Fruit fly (Drosophila melanogaster) whole organism, embryonic: Measurements from ENCODE around the gene CG9737.

ENCODE experiments used
- Bgb ChIP-seq: fragments of 200-800 bp; sonication (Bioruptor generic); IDR thresholded peaks from 2 replicates; pipeline ENCODE4 v1.3.6; 2022; ENCODE audit warnings: missing biosample characterization, missing genetic modification characterization; ENCODE audit not compliant: partially characterized antibody
- CG10565 ChIP-seq: fragments of 200-800 bp; sonication (Bioruptor generic); optimal IDR thresholded peaks from 3 replicates; lab custom pipeline; 2016; ENCODE audit warnings: missing biosample characterization, mild to moderate bottlenecking, missing genetic modification characterization
- CG10979 ChIP-seq: fragments of 200-800 bp; sonication (Bioruptor generic); optimal IDR thresholded peaks from 2 replicates; lab custom pipeline; 2018; ENCODE audit warnings: missing biosample characterization, mild to moderate bottlenecking, missing genetic modification characterization, moderate library complexity
- CG11093 ChIP-seq: fragments of 200-800 bp; sonication (Bioruptor generic); IDR thresholded peaks from 3 replicates; pipeline ENCODE4 v1.3.6; 2022; ENCODE audit warnings: missing biosample characterization, missing genetic modification characterization
- CG11695 ChIP-seq: fragments of 200-800 bp; sonication (Bioruptor generic); IDR thresholded peaks from 3 replicates; pipeline ENCODE4 v1.3.6; 2022; ENCODE audit warnings: missing biosample characterization, missing genetic modification characterization
- CG1233 ChIP-seq: fragments of 200-800 bp; sonication (Bioruptor generic); optimal IDR thresholded peaks from 4 replicates; lab custom pipeline; 2018; ENCODE audit warnings: missing biosample characterization, mild to moderate bottlenecking, missing genetic modification characterization
- CG14667 ChIP-seq: fragments of 200-800 bp; sonication (Bioruptor generic); IDR thresholded peaks from 2 replicates; pipeline ENCODE4 v1.3.6; 2022; ENCODE audit warnings: missing biosample characterization, missing genetic modification characterization
- CG1529 ChIP-seq: fragments of 200-800 bp; sonication (Bioruptor generic); optimal IDR thresholded peaks from 3 replicates; lab custom pipeline; 2018; ENCODE audit warnings: missing biosample characterization, missing genetic modification characterization
- CG15514 ChIP-seq: fragments of 200-800 bp; sonication (Bioruptor generic); optimal IDR thresholded peaks from 3 replicates; lab custom pipeline; 2017; ENCODE audit warnings: missing biosample characterization, missing genetic modification characterization, mild to moderate bottlenecking, moderate library complexity, missing genetic modification reagents
- CG15696 ChIP-seq: fragments of 200-800 bp; sonication (Bioruptor generic); optimal IDR thresholded peaks from 2 replicates; lab custom pipeline; 2019; ENCODE audit warnings: missing biosample characterization, mild to moderate bottlenecking, missing genetic modification characterization, moderate library complexity
- CG1647 ChIP-seq: fragments of 200-800 bp; sonication (Bioruptor generic); optimal IDR thresholded peaks from 3 replicates; lab custom pipeline; 2016; ENCODE audit warnings: missing biosample characterization, missing genetic modification characterization
- CG18011 ChIP-seq: fragments of 200-800 bp; sonication (Bioruptor generic); optimal IDR thresholded peaks from 2 replicates; lab custom pipeline; 2017; ENCODE audit warnings: missing biosample characterization, missing genetic modification characterization, mild to moderate bottlenecking, moderate library complexity, missing genotype
- CG18476 ChIP-seq: fragments of 200-800 bp; sonication (Bioruptor generic); optimal IDR thresholded peaks from 2 replicates; lab custom pipeline; 2016; ENCODE audit warnings: missing biosample characterization, mild to moderate bottlenecking, missing genetic modification characterization
- CG2712 ChIP-seq: fragments of 200-800 bp; optimal IDR thresholded peaks from 3 replicates; lab custom pipeline; 2019; ENCODE audit warnings: missing biosample characterization, mild to moderate bottlenecking, missing genetic modification characterization, moderate library complexity
- CG3407 ChIP-seq: fragments of 200-800 bp; sonication (Bioruptor generic); optimal IDR thresholded peaks from 2 replicates; lab custom pipeline; 2018; ENCODE audit warnings: missing biosample characterization, mild to moderate bottlenecking, missing genetic modification characterization
- CG3726 ChIP-seq: fragments of 200-800 bp; sonication (Bioruptor generic); IDR thresholded peaks from 3 replicates; pipeline ENCODE4, ENCODE4 v1.3.6; 2022; ENCODE audit warnings: missing biosample characterization, missing genetic modification characterization
- CG3838 ChIP-seq: fragments of 200-800 bp; sonication (Bioruptor generic); optimal IDR thresholded peaks from 3 replicates; lab custom pipeline; 2016; ENCODE audit warnings: missing biosample characterization, missing genetic modification characterization
- CG42726 ChIP-seq: fragments of 200-800 bp; sonication (Bioruptor generic); IDR thresholded peaks from 2 replicates; pipeline ENCODE4 v1.3.6; 2022; ENCODE audit warnings: missing biosample characterization, missing genetic modification characterization; ENCODE audit not compliant: partially characterized antibody
- CG7271 ChIP-seq: fragments of 200-800 bp; sonication (Bioruptor generic); optimal IDR thresholded peaks from 2 replicates; lab custom pipeline; 2018; ENCODE audit warnings: missing biosample characterization, mild to moderate bottlenecking, missing genetic modification characterization, moderate library complexity
- CG7839 ChIP-seq: fragments of 200-800 bp; sonication (Bioruptor generic); optimal IDR thresholded peaks from 3 replicates; lab custom pipeline; 2018; ENCODE audit warnings: missing biosample characterization, mild to moderate bottlenecking, missing genetic modification characterization, moderate library complexity
- CG8944 ChIP-seq: fragments of 200-800 bp; sonication (Bioruptor generic); optimal IDR thresholded peaks from 3 replicates; lab custom pipeline; 2016; ENCODE audit warnings: missing biosample characterization, missing genetic modification characterization
- CG9727 ChIP-seq: fragments of 200-800 bp; sonication (Bioruptor generic); optimal IDR thresholded peaks from 3 replicates; lab custom pipeline; 2017; ENCODE audit warnings: missing biosample characterization, mild to moderate bottlenecking, missing genetic modification characterization
- Doc3 ChIP-seq: fragments of 200-800 bp; sonication (Bioruptor generic); IDR thresholded peaks from 3 replicates; pipeline ENCODE4 v1.3.6; 2022; ENCODE audit warnings: missing biosample characterization, missing genetic modification characterization; ENCODE audit not compliant: partially characterized antibody
- Gug ChIP-seq: fragments of 200-800 bp; sonication (Bioruptor generic); IDR thresholded peaks from 4 replicates; pipeline ENCODE4 v1.3.6; 2022; ENCODE audit warnings: missing biosample characterization, missing genetic modification characterization
- H2.0 ChIP-seq: fragments of 200-800 bp; sonication (Bioruptor generic); IDR thresholded peaks from 2 replicates; pipeline ENCODE4 v1.3.6; 2022; ENCODE audit warnings: missing biosample characterization, missing genetic modification characterization
- HLH54F ChIP-seq: fragments of 200-800 bp; sonication (Bioruptor generic); optimal IDR thresholded peaks from 3 replicates; lab custom pipeline; 2016; ENCODE audit warnings: missing biosample characterization, missing genetic modification characterization
- Hr3 ChIP-seq: fragments of 200-800 bp; sonication (Bioruptor generic); optimal IDR thresholded peaks from 3 replicates; lab custom pipeline; 2016; ENCODE audit warnings: missing biosample characterization, missing genetic modification characterization
- Hr78 ChIP-seq, 2 experiments: fragments of 200-800 bp in 1 of 2; fragments of >200 bp in 1 of 2; sonication (Bioruptor generic) in 1 of 2; optimal IDR thresholded peaks; 2 replicates each; lab custom pipeline; 2017 to 2019; ENCODE audit warnings: missing biosample characterization in 2 of 2, missing genetic modification characterization in 2 of 2, mild to moderate bottlenecking in 1 of 2, moderate library complexity in 1 of 2
- Kr ChIP-seq: fragments of 200-800 bp; sonication (Bioruptor generic); optimal IDR thresholded peaks from 2 replicates; lab custom pipeline; 2017; ENCODE audit warnings: missing biosample characterization, mild to moderate bottlenecking, missing genetic modification characterization
- Nf-YB ChIP-seq: fragments of 200-800 bp; sonication (Bioruptor generic); optimal IDR thresholded peaks from 3 replicates; lab custom pipeline; 2019; ENCODE audit warnings: missing biosample characterization, mild to moderate bottlenecking, missing genetic modification characterization, moderate library complexity
- amos ChIP-seq: fragments of 200-800 bp; sonication (Bioruptor generic); IDR thresholded peaks from 2 replicates; pipeline ENCODE4 v1.3.6; 2022; ENCODE audit warnings: missing biosample characterization, missing genetic modification characterization; ENCODE audit not compliant: partially characterized antibody
- ash1 ChIP-seq: fragments of 200-800 bp; sonication (Bioruptor generic); optimal IDR thresholded peaks from 2 replicates; lab custom pipeline; 2018; ENCODE audit warnings: missing biosample characterization, mild to moderate bottlenecking, missing genetic modification characterization
- chm ChIP-seq: fragments of 200-800 bp; sonication (Bioruptor generic); IDR thresholded peaks from 2 replicates; pipeline ENCODE4 v1.3.6; 2022; ENCODE audit warnings: missing biosample characterization, missing genetic modification characterization
- crol ChIP-seq: fragments of 200-800 bp; sonication (Bioruptor generic); IDR thresholded peaks from 2 replicates; pipeline ENCODE4 v1.3.6; 2022; ENCODE audit warnings: missing biosample characterization, missing genetic modification characterization
- disco-r ChIP-seq: fragments of 200-800 bp; sonication (Bioruptor generic); optimal IDR thresholded peaks from 2 replicates; lab custom pipeline; 2016; ENCODE audit warnings: missing biosample characterization, missing genetic modification characterization
- emc ChIP-seq: fragments of 200-800 bp; sonication (Bioruptor generic); optimal IDR thresholded peaks from 2 replicates; lab custom pipeline; 2016; ENCODE audit warnings: missing biosample characterization, missing genetic modification characterization
- ems ChIP-seq: fragments of 200-800 bp; sonication (Bioruptor generic); optimal IDR thresholded peaks from 3 replicates; lab custom pipeline; 2016; ENCODE audit warnings: missing biosample characterization, missing genetic modification characterization
- en ChIP-seq: fragments of 200-800 bp; sonication (Bioruptor generic); optimal IDR thresholded peaks from 2 replicates; lab custom pipeline; 2016; ENCODE audit warnings: missing biosample characterization, missing genetic modification characterization
- h ChIP-seq: fragments of >200 bp; optimal IDR thresholded peaks from 2 replicates; lab custom pipeline; 2017
- ham ChIP-seq: fragments of 200-800 bp; sonication (Bioruptor generic); IDR thresholded peaks from 2 replicates; pipeline ENCODE4 v1.3.6; 2022; ENCODE audit warnings: missing biosample characterization, missing genetic modification characterization
- hb ChIP-seq: fragments of 200-800 bp; sonication (Bioruptor generic); IDR thresholded peaks from 3 replicates; pipeline ENCODE4 v1.3.6; 2022; ENCODE audit warnings: missing biosample characterization, missing genetic modification characterization; ENCODE audit not compliant: partially characterized antibody
- nau ChIP-seq: fragments of 200-800 bp; sonication (Bioruptor generic); optimal IDR thresholded peaks from 3 replicates; lab custom pipeline; 2017; ENCODE audit warnings: missing biosample characterization, mild to moderate bottlenecking, missing genetic modification characterization, missing genetic modification reagents
- org-1 ChIP-seq: fragments of 200-800 bp; sonication (Bioruptor generic); optimal IDR thresholded peaks from 2 replicates; lab custom pipeline; 2017; ENCODE audit warnings: missing biosample characterization, missing genetic modification characterization
- pho ChIP-seq: fragments of 200-800 bp; sonication (Bioruptor generic); optimal IDR thresholded peaks from 2 replicates; lab custom pipeline; 2016; ENCODE audit warnings: missing biosample characterization, missing genetic modification characterization
- pita ChIP-seq: fragments of 200-800 bp; sonication (Bioruptor generic); optimal IDR thresholded peaks from 2 replicates; lab custom pipeline; 2017; ENCODE audit warnings: missing biosample characterization, mild to moderate bottlenecking, missing genetic modification characterization
- pum ChIP-seq: fragments of 200-800 bp; sonication (Bioruptor generic); optimal IDR thresholded peaks from 2 replicates; lab custom pipeline; 2016; ENCODE audit warnings: missing biosample characterization, missing genetic modification characterization
- scrt ChIP-seq: fragments of 200-800 bp; sonication (Bioruptor generic); optimal IDR thresholded peaks from 2 replicates; lab custom pipeline; 2018; ENCODE audit warnings: missing biosample characterization, mild to moderate bottlenecking, missing genetic modification characterization, moderate library complexity
- sob ChIP-seq: fragments of 200-800 bp; sonication (Bioruptor generic); IDR thresholded peaks from 2 replicates; pipeline ENCODE4 v1.3.6; 2022; ENCODE audit warnings: missing biosample characterization, missing genetic modification characterization
- ssp ChIP-seq: fragments of 200-800 bp; sonication (Bioruptor generic); IDR thresholded peaks from 2 replicates; pipeline ENCODE4 v1.3.6; 2022; ENCODE audit warnings: missing biosample characterization, missing genetic modification characterization
- tx ChIP-seq: fragments of 200-800 bp; sonication (Bioruptor generic); optimal IDR thresholded peaks from 2 replicates; lab custom pipeline; 2016; ENCODE audit warnings: missing biosample characterization, missing genetic modification characterization
- wdn ChIP-seq: fragments of 200-800 bp; sonication (Bioruptor generic); IDR thresholded peaks from 2 replicates; pipeline ENCODE4 v1.3.6; 2022; ENCODE audit warnings: missing biosample characterization, missing genetic modification characterization

Gene CG9737

DNA sequence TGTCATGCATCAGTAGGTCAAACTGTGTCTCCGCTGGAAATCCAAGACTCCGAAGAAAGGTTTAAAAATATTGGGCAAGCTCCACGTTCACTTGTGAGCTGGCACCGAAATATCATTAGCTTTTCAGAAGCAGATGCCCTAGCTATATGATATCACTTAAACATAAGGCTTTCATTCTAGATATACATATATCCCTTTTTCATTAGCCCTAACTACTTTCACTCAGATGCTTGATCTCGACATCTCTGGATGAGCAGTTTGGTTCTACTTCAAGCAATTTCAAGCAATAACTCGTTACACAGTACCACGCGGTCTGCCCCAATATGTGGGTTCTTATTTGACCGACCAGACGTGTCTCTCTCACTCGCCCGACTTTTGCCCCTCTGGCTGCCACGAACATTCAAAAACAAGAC is 51.6 kb downstream of the CG9737 start (continued):
- TF ChIP-seq disco-r (GFP tag; lab: Kevin White, UChicago) (no peak), CG3838 (GFP tag; lab: Kevin White, UChicago) (no peak), amos (no peak), CG3726 (GFP tag; lab: Robert Waterston, UW) (no peak), CG14667 (GFP tag; lab: Robert Waterston, UW) (no peak), wdn (GFP tag; lab: Robert Waterston, UW) (no peak), hb (GFP tag; lab: Robert Waterston, UW) (no peak), CG11695 (GFP tag; lab: Robert Waterston, UW) (0 out of 3 replicates have a peak, but pooled peaks have one; percentile 34), Gug (GFP tag; lab: Robert Waterston, UW) (no peak), pum (GFP tag; lab: Kevin White, UChicago) (peak; percentile 29), CG7839 (tag; lab: Kevin White, UChicago) (peak; percentile 73), chm (GFP tag; lab: Robert Waterston, UW) (no peak), H2.0 (GFP tag; lab: Robert Waterston, UW) (no peak), sob (GFP tag; lab: Robert Waterston, UW) (no peak), CG2712 (tag; lab: Kevin White, UChicago) (peak; percentile 45), ash1 (no peak), emc (GFP tag; lab: Kevin White, UChicago) (no peak), CG15696 (tag; lab: Kevin White, UChicago) (no peak), CG9727 (GFP tag; lab: Kevin White, UChicago) (peak; percentile 47), nau (no peak), CG18476 (no peak), ssp (GFP tag; lab: Robert Waterston, UW) (0 out of 2 replicates have a peak, but pooled peaks have one; percentile 30), CG3407 (GFP tag; lab: Kevin White, UChicago) (no peak), HLH54F (peak; percentile 50), CG42726 (GFP tag; lab: Robert Waterston, UW) (no peak), h (lab: Kevin White, UChicago) (no peak), crol (no peak), Kr (GFP tag; lab: Kevin White, UChicago) (no peak), CG8944 (GFP tag; lab: Kevin White, UChicago) (no peak), Bgb (no peak), Hr3 (GFP tag; lab: Kevin White, UChicago) (peak; percentile 32), en (GFP tag; lab: Kevin White, UChicago) (no peak), Nf-YB (no peak), tx (GFP tag; lab: Kevin White, UChicago) (peak; percentile 35), CG10565 (no peak), CG11093 (no peak), scrt (GFP tag; lab: Kevin White, UChicago) (no peak), CG10979 (peak; percentile 36), Hr78 (GFP tag; optimal IDR thresholded peaks at IDR 0.05; lab: Kevin White, UChicago) (peak in 1 of 2 experiments; percentile 33), Doc3 (no peak), pita (GFP tag; lab: Kevin White, UChicago) (no peak), ems (GFP tag; lab: Kevin White, UChicago) (peak; percentile 3), CG1529 (GFP tag; lab: Kevin White, UChicago) (peak; percentile 40), org-1 (GFP tag; lab: Kevin White, UChicago) (peak; percentile 55), pho (GFP tag; lab: Kevin White, UChicago) (peak; percentile 43), CG7271 (tag; lab: Kevin White, UChicago) (no peak), CG15514 (GFP tag; lab: Kevin White, UChicago) (no peak), ham (GFP tag; lab: Robert Waterston, UW) (no peak), CG18011 (GFP tag; lab: Kevin White, UChicago) (no peak), CG1233 (peak; percentile 29), CG1647 (GFP tag; lab: Kevin White, UChicago) (peak; percentile 37)
